Fruit fly (Drosophila melanogaster) whole organism, pupa: ENCODE results near the gene CG31093.

Experiments used
- CG9948 ChIP-seq: fragments of 200-800 bp; sonication (Bioruptor generic); optimal IDR thresholded peaks from 2 replicates; lab custom pipeline; 2018; ENCODE audit warnings: missing biosample characterization, mild to moderate bottlenecking, missing genetic modification characterization, moderate library complexity
- EcR ChIP-seq: fragments of 200-800 bp; sonication (Bioruptor generic); optimal IDR thresholded peaks from 3 replicates; lab custom pipeline; 2019; ENCODE audit warnings: missing biosample characterization, missing genetic modification characterization, mild to moderate bottlenecking, moderate library complexity, missing genetic modification reagents
- rn ChIP-seq: fragments of 200-800 bp; sonication (Bioruptor generic); IDR thresholded peaks from 2 replicates; pipeline ENCODE4 v1.3.6; 2022; ENCODE audit warnings: missing biosample characterization, missing genetic modification characterization

DNA sequence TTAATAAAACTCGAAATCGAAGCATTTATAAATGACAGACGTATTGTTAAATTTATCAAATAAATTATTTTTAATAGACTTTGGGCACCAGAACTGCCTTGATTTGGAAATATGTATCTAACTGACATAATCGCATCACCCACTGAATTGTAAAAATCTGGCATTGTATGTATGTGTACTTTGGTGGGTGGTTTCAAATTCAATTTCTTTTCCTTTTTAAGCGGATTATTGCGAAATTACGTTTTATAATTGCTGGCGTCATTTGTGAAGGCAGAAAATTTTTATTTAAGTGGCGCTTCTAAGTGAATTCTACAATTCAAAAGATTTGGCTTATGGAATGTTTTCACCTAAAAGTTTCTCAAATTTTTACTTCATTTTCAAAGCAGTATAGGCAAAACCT is 12.1 kb downstream of the CG31093 start, which contains the start of gene CG4956:
- TF ChIP-seq CG9948 (tag; lab: Kevin White, UChicago) (no peak), EcR (GFP tag; lab: Kevin White, UChicago) (no peak), rn (no peak)
